Fruit fly (Drosophila melanogaster) whole organism, embryonic: ENCODE data around the gene VhaSFD.

Experiments
- B-H1 ChIP-seq: fragments of 200-800 bp; sonication (Bioruptor generic); IDR thresholded peaks from 3 replicates; pipeline ENCODE4 v1.3.6; 2022; ENCODE audit warnings: missing biosample characterization, missing genetic modification characterization
- CG11504 ChIP-seq: fragments of 200-800 bp; sonication (Bioruptor generic); optimal IDR thresholded peaks from 3 replicates; lab custom pipeline; 2019; ENCODE audit warnings: missing biosample characterization, mild to moderate bottlenecking, missing genetic modification characterization, moderate library complexity
- CG12391 ChIP-seq: fragments of 200-800 bp; sonication (Bioruptor generic); optimal IDR thresholded peaks from 3 replicates; lab custom pipeline; 2018; ENCODE audit warnings: missing biosample characterization, mild to moderate bottlenecking, missing genetic modification characterization, moderate library complexity
- CG12659 ChIP-seq: fragments of 200-800 bp; sonication (Bioruptor generic); optimal IDR thresholded peaks from 3 replicates; lab custom pipeline; 2017; ENCODE audit warnings: mild to moderate bottlenecking, missing biosample characterization, missing genetic modification reagents, missing genetic modification characterization
- CG12769 ChIP-seq: fragments of 200-800 bp; sonication (Bioruptor generic); optimal IDR thresholded peaks from 2 replicates; lab custom pipeline; 2019; ENCODE audit warnings: missing biosample characterization, mild to moderate bottlenecking, missing genetic modification characterization, moderate library complexity
- CG15601 ChIP-seq: fragments of 200-800 bp; sonication (Bioruptor generic); optimal IDR thresholded peaks from 3 replicates; lab custom pipeline; 2019; ENCODE audit warnings: missing biosample characterization, mild to moderate bottlenecking, missing genetic modification characterization, moderate library complexity
- CG1602 ChIP-seq: fragments of 200-800 bp; sonication (Bioruptor generic); optimal IDR thresholded peaks from 3 replicates; lab custom pipeline; 2016; ENCODE audit warnings: missing biosample characterization, missing genetic modification characterization
- CG17829 ChIP-seq: fragments of 200-800 bp; optimal IDR thresholded peaks from 2 replicates; lab custom pipeline; 2019; ENCODE audit warnings: missing biosample characterization, mild to moderate bottlenecking, missing genetic modification characterization, moderate library complexity
- CG1832 ChIP-seq: fragments of 200-800 bp; sonication (Bioruptor generic); optimal IDR thresholded peaks from 2 replicates; lab custom pipeline; 2017; ENCODE audit warnings: missing biosample characterization, mild to moderate bottlenecking, missing genetic modification characterization, inconsistent platforms
- CG18599 ChIP-seq: fragments of 200-800 bp; sonication (Bioruptor generic); optimal IDR thresholded peaks from 3 replicates; lab custom pipeline; 2017; ENCODE audit warnings: missing biosample characterization, missing genetic modification characterization, mild to moderate bottlenecking, moderate library complexity, missing genetic modification reagents
- CG18764 ChIP-seq: fragments of 200-800 bp; sonication (Bioruptor generic); optimal IDR thresholded peaks from 3 replicates; lab custom pipeline; 2016; ENCODE audit warnings: missing biosample characterization, missing genetic modification characterization
- CG2678 ChIP-seq: fragments of 200-800 bp; sonication (Bioruptor generic); optimal IDR thresholded peaks from 3 replicates; lab custom pipeline; 2019; ENCODE audit warnings: missing biosample characterization, mild to moderate bottlenecking, missing genetic modification characterization, moderate library complexity
- CG4360 ChIP-seq: fragments of 200-800 bp; sonication (Bioruptor generic); IDR thresholded peaks from 2 replicates; pipeline ENCODE4 v1.3.6; 2022; ENCODE audit warnings: missing biosample characterization, missing genetic modification characterization
- CG6765 ChIP-seq: fragments of 200-800 bp; sonication (Bioruptor generic); optimal IDR thresholded peaks from 3 replicates; lab custom pipeline; 2017; ENCODE audit warnings: missing biosample characterization, mild to moderate bottlenecking, missing genetic modification characterization
- CG6813 ChIP-seq: fragments of 200-800 bp; sonication (Bioruptor generic); optimal IDR thresholded peaks from 2 replicates; lab custom pipeline; 2017; ENCODE audit warnings: missing biosample characterization, missing genetic modification characterization, mild to moderate bottlenecking, moderate library complexity, missing genetic modification reagents
- CG7271 ChIP-seq: fragments of 200-800 bp; sonication (Bioruptor generic); optimal IDR thresholded peaks from 2 replicates; lab custom pipeline; 2018; ENCODE audit warnings: missing biosample characterization, mild to moderate bottlenecking, missing genetic modification characterization, moderate library complexity
- CkIIα-i1 ChIP-seq: fragments of 200-800 bp; sonication (Bioruptor generic); IDR thresholded peaks from 2 replicates; pipeline ENCODE4 v1.3.6; 2022; ENCODE audit warnings: missing biosample characterization, missing genetic modification characterization
- E2f1 ChIP-seq: fragments of 200-800 bp; sonication (Bioruptor generic); IDR thresholded peaks from 2 replicates; pipeline ENCODE4 v1.3.6; 2022; ENCODE audit warnings: missing biosample characterization, missing genetic modification characterization
- HHEX ChIP-seq: fragments of 200-800 bp; sonication (Bioruptor generic); optimal IDR thresholded peaks from 3 replicates; lab custom pipeline; 2017; ENCODE audit warnings: missing biosample characterization, mild to moderate bottlenecking, missing genetic modification characterization, missing genetic modification reagents
- HLH4C ChIP-seq: fragments of 200-800 bp; sonication (Bioruptor generic); IDR thresholded peaks from 3 replicates; pipeline ENCODE4 v1.3.6; 2022; ENCODE audit warnings: missing biosample characterization, missing genetic modification characterization; ENCODE audit not compliant: partially characterized antibody
- Hr51 ChIP-seq, 2 experiments: fragments of 200-800 bp; sonication (Bioruptor generic); optimal IDR thresholded peaks; 2 replicates in 1 of 2; 3 replicates in 1 of 2; lab custom pipeline; 2016 to 2018; ENCODE audit warnings: missing biosample characterization in 2 of 2, missing genetic modification characterization in 2 of 2, mild to moderate bottlenecking in 1 of 2, moderate library complexity in 1 of 2
- Hr78 ChIP-seq, 2 experiments: fragments of 200-800 bp in 1 of 2; fragments of >200 bp in 1 of 2; sonication (Bioruptor generic) in 1 of 2; optimal IDR thresholded peaks; 2 replicates each; lab custom pipeline; 2017 to 2019; ENCODE audit warnings: missing biosample characterization in 2 of 2, missing genetic modification characterization in 2 of 2, mild to moderate bottlenecking in 1 of 2, moderate library complexity in 1 of 2
- Hsf ChIP-seq: fragments of 200-800 bp; sonication (Bioruptor generic); optimal IDR thresholded peaks from 3 replicates; lab custom pipeline; 2016; ENCODE audit warnings: missing biosample characterization, missing genetic modification characterization
- Myb ChIP-seq: fragments of 200-800 bp; sonication (Bioruptor generic); optimal IDR thresholded peaks from 2 replicates; lab custom pipeline; 2016; ENCODE audit warnings: missing biosample characterization, missing genetic modification characterization
- Neu2 ChIP-seq: fragments of 200-800 bp; sonication (Bioruptor generic); optimal IDR thresholded peaks from 3 replicates; lab custom pipeline; 2016; ENCODE audit warnings: missing biosample characterization, missing genetic modification characterization, borderline replicate concordance
- Sox102F ChIP-seq: fragments of 200-800 bp; sonication (Bioruptor generic); optimal IDR thresholded peaks from 2 replicates; lab custom pipeline; 2018; ENCODE audit warnings: missing biosample characterization, mild to moderate bottlenecking, missing genetic modification characterization, moderate library complexity
- Xrp1 ChIP-seq: fragments of 200-800 bp; sonication (Bioruptor generic); IDR thresholded peaks from 2 replicates; pipeline ENCODE4 v1.3.6; 2022; ENCODE audit warnings: missing biosample characterization, missing genetic modification characterization
- ase ChIP-seq: fragments of 200-800 bp; sonication (Bioruptor generic); IDR thresholded peaks from 3 replicates; pipeline ENCODE4 v1.3.6; 2022; ENCODE audit warnings: missing biosample characterization, missing genetic modification characterization
- bigmax ChIP-seq: fragments of 200-800 bp; sonication (Bioruptor generic); optimal IDR thresholded peaks from 2 replicates; lab custom pipeline; 2018; ENCODE audit warnings: missing biosample characterization, mild to moderate bottlenecking, missing genetic modification characterization
- crol ChIP-seq: fragments of 200-800 bp; sonication (Bioruptor generic); IDR thresholded peaks from 2 replicates; pipeline ENCODE4 v1.3.6; 2022; ENCODE audit warnings: missing biosample characterization, missing genetic modification characterization
- en ChIP-seq: fragments of 200-800 bp; sonication (Bioruptor generic); optimal IDR thresholded peaks from 2 replicates; lab custom pipeline; 2016; ENCODE audit warnings: missing biosample characterization, missing genetic modification characterization
- fd102C ChIP-seq: fragments of 200-800 bp; sonication (Bioruptor generic); optimal IDR thresholded peaks from 2 replicates; lab custom pipeline; 2018; ENCODE audit warnings: missing biosample characterization, mild to moderate bottlenecking, missing genetic modification characterization, moderate library complexity
- gfzf ChIP-seq: fragments of 200-800 bp; sonication (Bioruptor generic); optimal IDR thresholded peaks from 2 replicates; lab custom pipeline; 2016; ENCODE audit warnings: missing biosample characterization, mild to moderate bottlenecking, missing genetic modification characterization, moderate library complexity
- grau ChIP-seq: fragments of 200-800 bp; optimal IDR thresholded peaks from 3 replicates; lab custom pipeline; 2019; ENCODE audit warnings: missing biosample characterization, mild to moderate bottlenecking, missing genetic modification characterization, moderate library complexity
- gro ChIP-seq: fragments of 200-800 bp; sonication (Bioruptor generic); optimal IDR thresholded peaks from 2 replicates; lab custom pipeline; 2016; ENCODE audit warnings: missing biosample characterization, missing genetic modification characterization
- gsb-n ChIP-seq: fragments of 200-800 bp; sonication (Bioruptor generic); optimal IDR thresholded peaks from 3 replicates; lab custom pipeline; 2018; ENCODE audit warnings: missing biosample characterization, mild to moderate bottlenecking, missing genetic modification characterization
- kay ChIP-seq: fragments of 200-800 bp; sonication (Bioruptor generic); optimal IDR thresholded peaks from 2 replicates; lab custom pipeline; 2016; ENCODE audit warnings: missing biosample characterization, missing genetic modification characterization
- lab ChIP-seq: fragments of 200-800 bp; sonication (Bioruptor generic); optimal IDR thresholded peaks from 3 replicates; lab custom pipeline; 2017; ENCODE audit warnings: missing biosample characterization, missing genetic modification characterization, mild to moderate bottlenecking, moderate library complexity, missing genetic modification reagents
- maf-S ChIP-seq: fragments of 200-800 bp; sonication (Bioruptor generic); optimal IDR thresholded peaks from 2 replicates; lab custom pipeline; 2016; ENCODE audit warnings: missing biosample characterization, missing genetic modification characterization
- sima ChIP-seq: fragments of 200-800 bp; sonication (Bioruptor generic); optimal IDR thresholded peaks from 2 replicates; lab custom pipeline; 2016; ENCODE audit warnings: missing biosample characterization, missing genetic modification characterization
- sisA ChIP-seq: fragments of 200-800 bp; sonication (Bioruptor generic); IDR thresholded peaks from 2 replicates; pipeline ENCODE4 v1.3.6; 2022; ENCODE audit warnings: missing biosample characterization, missing genetic modification characterization
- slou ChIP-seq: fragments of 200-800 bp; sonication (Bioruptor generic); optimal IDR thresholded peaks from 3 replicates; lab custom pipeline; 2016; ENCODE audit warnings: missing biosample characterization, missing genetic modification characterization
- sna ChIP-seq: fragments of 200-800 bp; sonication (Bioruptor generic); IDR thresholded peaks from 2 replicates; pipeline ENCODE4 v1.3.6; 2022; ENCODE audit warnings: missing biosample characterization, missing genetic modification characterization; ENCODE audit not compliant: partially characterized antibody
- stc ChIP-seq: fragments of 200-800 bp; sonication (Bioruptor generic); IDR thresholded peaks from 2 replicates; pipeline ENCODE4 v1.3.6; 2022; ENCODE audit warnings: missing biosample characterization, missing genetic modification characterization
- tin ChIP-seq: fragments of 200-800 bp; sonication (Bioruptor generic); optimal IDR thresholded peaks from 3 replicates; lab custom pipeline; 2016; ENCODE audit warnings: missing biosample characterization, missing genetic modification characterization
- toy ChIP-seq: fragments of 200-800 bp; sonication (Bioruptor generic); IDR thresholded peaks from 2 replicates; pipeline ENCODE4 v1.3.6; 2022; ENCODE audit warnings: missing biosample characterization, missing genetic modification characterization
- ttk ChIP-seq: fragments of 200-800 bp; sonication (Bioruptor generic); IDR thresholded peaks from 2 replicates; pipeline ENCODE4 v2.1.2; 2022; ENCODE audit warnings: missing biosample characterization, missing genetic modification characterization

The VhaSFD gene

DNA sequence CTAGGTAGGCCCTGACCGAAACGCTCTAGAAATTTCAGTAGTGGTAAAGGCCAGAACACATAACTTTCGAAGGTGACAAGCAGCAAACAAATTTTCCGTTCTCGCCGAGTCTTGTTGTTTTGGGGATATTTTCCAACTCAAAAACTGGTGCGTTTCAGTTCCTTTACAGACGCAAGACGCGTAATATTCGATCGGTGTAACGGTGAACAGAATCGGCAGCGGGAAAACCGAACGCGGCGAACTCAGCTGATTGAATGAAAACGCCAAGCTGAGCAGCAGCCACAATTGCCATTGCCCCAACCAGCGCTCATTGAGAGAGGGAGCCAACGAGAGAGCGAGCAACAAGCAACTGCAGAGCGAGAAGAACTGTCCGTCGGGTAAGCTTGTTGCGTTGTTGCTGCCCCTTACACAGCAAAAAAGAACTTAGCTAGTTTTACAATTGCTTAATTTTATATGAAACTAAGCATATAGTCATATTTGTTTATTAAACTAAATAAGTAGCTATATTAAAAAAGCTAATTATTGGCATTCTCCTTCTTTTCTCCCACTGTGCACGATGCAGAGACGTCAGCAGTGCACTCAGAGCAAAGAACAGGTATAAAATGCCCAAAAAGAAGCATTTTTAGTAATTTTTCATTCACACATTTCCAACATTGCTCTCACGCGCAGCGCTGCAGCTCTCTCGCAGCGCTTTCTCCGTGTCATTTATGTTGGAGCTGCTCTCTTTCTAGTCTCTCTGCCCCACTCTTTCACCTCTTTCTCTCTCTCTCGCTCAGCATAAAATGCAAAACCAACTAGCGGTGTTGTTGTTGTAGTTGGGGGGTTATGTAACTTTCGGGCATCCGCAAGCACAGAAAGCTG is 11.6 kb downstream of the VhaSFD start, which contains the start of the genes Cyt-c-d and CG31808 (continued):
- TF ChIP-seq CG17829, result peak; percentile 98
- TF ChIP-seq grau (tag; lab: Kevin White, UChicago), result peak; percentile 96
- peak; percentile 95 for TF ChIP-seq CG12769
- TF ChIP-seq CG15601 (tag; lab: Kevin White, UChicago), result peak; percentile 96
- peak; percentile 91 for TF ChIP-seq slou (GFP tag; lab: Kevin White, UChicago)
- peak; percentile 98 for TF ChIP-seq stc (GFP tag; lab: Robert Waterston, UW)
- peak; percentile 98 for TF ChIP-seq gsb-n (tag; lab: Kevin White, UChicago)
- peak; percentile 96 for TF ChIP-seq CG1602 (GFP tag; lab: Kevin White, UChicago)
- TF ChIP-seq CG2678 (tag; lab: Kevin White, UChicago), result peak; percentile 97
- TF ChIP-seq Neu2, result no peak
- TF ChIP-seq bigmax (GFP tag; lab: Kevin White, UChicago), result peak; percentile 48
- TF ChIP-seq Xrp1, result peak; percentile 98
- TF ChIP-seq B-H1 (GFP tag; lab: Robert Waterston, UW), result peak; percentile 95
- peak; percentile 71 for TF ChIP-seq Myb (GFP tag; lab: Kevin White, UChicago)
- TF ChIP-seq sima, result peak; percentile 68
- TF ChIP-seq Hr51 (GFP tag; optimal IDR thresholded peaks at IDR 0.05; lab: Kevin White, UChicago), result peak; percentile 85 to 98
- TF ChIP-seq CG4360 (GFP tag; lab: Robert Waterston, UW), result peak; percentile 84
- TF ChIP-seq maf-S (GFP tag; lab: Kevin White, UChicago), result peak; percentile 92
- peak; percentile 97 for TF ChIP-seq sisA (GFP tag; lab: Robert Waterston, UW)
- TF ChIP-seq tin (GFP tag; lab: Kevin White, UChicago), result peak; percentile 95
- peak; percentile 53 for TF ChIP-seq CG1832 (GFP tag; lab: Kevin White, UChicago)
- peak; percentile 99 for TF ChIP-seq CG12391
- peak; percentile 81 for TF ChIP-seq CkIIα-i1 (GFP tag; lab: Robert Waterston, UW)
- TF ChIP-seq Sox102F (GFP tag; lab: Kevin White, UChicago), result peak; percentile 99
- TF ChIP-seq CG7271, result peak; percentile 78
- peak; percentile 94 for TF ChIP-seq HHEX
- TF ChIP-seq crol, result no peak; the same call in 1 of the 2 replicates
- TF ChIP-seq gfzf (GFP tag; lab: Kevin White, UChicago), result peak; percentile 17
- peak; percentile 88 for TF ChIP-seq toy (GFP tag; lab: Robert Waterston, UW)
- TF ChIP-seq CG6813 (GFP tag; lab: Kevin White, UChicago), result peak; percentile 96
- peak; percentile 89 for TF ChIP-seq kay (GFP tag; lab: Kevin White, UChicago)
- TF ChIP-seq Hsf (GFP tag; lab: Kevin White, UChicago), result peak; percentile 98
- TF ChIP-seq fd102C (GFP tag; lab: Kevin White, UChicago), result peak; percentile 65
- peak; percentile 92 for TF ChIP-seq CG6765 (GFP tag; lab: Kevin White, UChicago)
- TF ChIP-seq CG11504, result peak; percentile 97
- TF ChIP-seq CG18764 (GFP tag; lab: Kevin White, UChicago), result peak; percentile 94
- peak; percentile 85 for TF ChIP-seq en
- peak; percentile 97 for TF ChIP-seq CG18599
- TF ChIP-seq gro (GFP tag; lab: Kevin White, UChicago), result peak; percentile 82
- peak; percentile 97 for TF ChIP-seq E2f1 (GFP tag; lab: Robert Waterston, UW)
- TF ChIP-seq sna (GFP tag; lab: Robert Waterston, UW), result no peak
- TF ChIP-seq lab (GFP tag; lab: Kevin White, UChicago), result peak; percentile 98
- peak; percentile 99 for TF ChIP-seq ttk
- TF ChIP-seq Hr78 (GFP tag; optimal IDR thresholded peaks at IDR 0.05; lab: Kevin White, UChicago), result peak in 1 of 2 experiments; percentile 84
- TF ChIP-seq ase (GFP tag; lab: Robert Waterston, UW), result peak; percentile 98
- peak; percentile 97 for TF ChIP-seq CG12659
- TF ChIP-seq HLH4C (GFP tag; lab: Robert Waterston, UW), result no peak
